Worm (Caenorhabditis elegans): ENCODE results near the gene bus-4.

- TF ChIP-seq nhr-76 (tag; optimal IDR thresholded peaks at IDR 0.05), result no peak
- TF ChIP-seq nhr-237 (tag; optimal IDR thresholded peaks at IDR 0.05), result no peak
- no peak for TF ChIP-seq snpc-4 (tag; optimal IDR thresholded peaks at IDR 0.05)
These were observed 18.8 kb upstream of the bus-4 start, which contains the start of gene F29B9.12 for ce11 chrIV:4669242-4669641.
